Worm (Caenorhabditis elegans): ENCODE measurements around the gene atg-7.

DNA sequence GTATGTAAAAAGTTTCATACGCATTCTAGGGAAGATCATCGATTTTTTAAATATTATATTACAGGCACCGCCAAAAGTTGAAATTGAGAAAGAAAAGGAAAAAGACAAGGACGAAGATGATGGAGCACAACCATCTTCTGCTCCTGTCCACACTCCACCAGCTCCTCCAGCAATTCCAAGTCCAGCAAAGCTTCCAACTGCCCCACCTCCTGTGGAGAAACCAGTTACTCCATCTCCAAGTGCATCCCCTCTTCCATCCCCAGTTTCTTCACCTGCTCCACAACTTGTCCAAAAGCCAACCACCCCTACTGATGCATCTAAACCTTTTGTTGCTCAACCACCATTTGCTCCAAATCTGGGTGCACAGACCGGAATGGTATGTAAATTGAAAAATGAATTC, 28.9 kb downstream of the atg-7 start:
- TF ChIP-seq R02D3.7 (tag; optimal IDR thresholded peaks at IDR 0.05): no peak
- TF ChIP-seq nhr-77 (tag; optimal IDR thresholded peaks at IDR 0.05): no peak
- TF ChIP-seq ceh-44 (GFP tag; IDR thresholded peaks at IDR 0.05): no peak
- TF ChIP-seq nhr-11 (tag; optimal IDR thresholded peaks at IDR 0.05): no peak
- no peak for TF ChIP-seq nhr-6 (tag; optimal IDR thresholded peaks at IDR 0.05)
- TF ChIP-seq skn-1 (tag; optimal IDR thresholded peaks at IDR 0.05): no peak
- no peak for TF ChIP-seq F10B5.3 (tag; optimal IDR thresholded peaks at IDR 0.05)
- no peak for TF ChIP-seq lin-39 (tag; optimal IDR thresholded peaks at IDR 0.05)
- TF ChIP-seq lin-38 (GFP tag; IDR thresholded peaks at IDR 0.05): no peak
- no peak for TF ChIP-seq mdl-1 (tag; optimal IDR thresholded peaks at IDR 0.05)
- no peak for TF ChIP-seq nhr-25 (tag; optimal IDR thresholded peaks at IDR 0.05; ENCODE audit: borderline replicate concordance, insufficient read depth)
- TF ChIP-seq ztf-11 (tag; optimal IDR thresholded peaks at IDR 0.05): no peak
- no peak for TF ChIP-seq sdz-12 (GFP tag; optimal IDR thresholded peaks at IDR 0.05)
- no peak for TF ChIP-seq nhr-48 (tag; optimal IDR thresholded peaks at IDR 0.05)

Measured in whole organism, L4 larva.